Worm (Caenorhabditis elegans): ENCODE measurements around the gene aqp-11.

ce11 chrIII:13694048-13694447 is 21.0 kb downstream of the aqp-11 start:
- TF ChIP-seq F23B12.7 (tag; optimal IDR thresholded peaks at IDR 0.05; ENCODE audit: insufficient read depth) (peak; percentile 55), unc-62 (GFP tag; optimal IDR thresholded peaks at IDR 0.05) (no peak), pha-4 (tag; optimal IDR thresholded peaks at IDR 0.05) (peak; percentile 4), Y95B8A.8 (GFP tag; IDR thresholded peaks at IDR 0.05) (no peak), B0336.3 (GFP tag; IDR thresholded peaks at IDR 0.05) (peak; percentile 43; the same call in 1 of the 2 replicates), bed-2 (GFP tag; IDR thresholded peaks at IDR 0.05) (no peak; the same call in 1 of the 2 replicates)
